Worm (Caenorhabditis elegans) whole organism, late embryonic: ENCODE measurements around the gene Y62H9A.15.

Source experiments
- Y22D7AL.16 ChIP-seq: sonication (generic microtip); optimal IDR thresholded peaks from 2 replicates; lab custom pipeline; 2016; ENCODE audit warnings: missing genetic modification characterization, missing compliant biosample characterization
- ceh-6 ChIP-seq: fragments of 200-800 bp; sonication (Bioruptor generic); optimal IDR thresholded peaks from 2 replicates; lab custom pipeline; 2018; ENCODE audit warnings: mild to moderate bottlenecking, missing genetic modification characterization, missing compliant biosample characterization
- ets-4 ChIP-seq: sonication (generic microtip); optimal IDR thresholded peaks from 2 replicates; lab custom pipeline; 2016; ENCODE audit warnings: missing genetic modification characterization, missing compliant biosample characterization
- pag-3 ChIP-seq: sonication (generic microtip); optimal IDR thresholded peaks from 2 replicates; lab custom pipeline; 2016; ENCODE audit warnings: missing compliant biosample characterization, missing genetic modification characterization, borderline replicate concordance
- unc-86 ChIP-seq: sonication (generic microtip); optimal IDR thresholded peaks from 2 replicates; lab custom pipeline; 2016; ENCODE audit warnings: missing genetic modification characterization, missing compliant biosample characterization

The Y62H9A.15 gene

ce11 chrX:11863307-11863706 lies 46.6 kb downstream of the Y62H9A.15 start, which contains the start of gene F54F7.10:
Gene F54F7.10 (plus strand): TSS chrX:11863607.
- no peak for TF ChIP-seq pag-3
- no peak for TF ChIP-seq ets-4 (tag; lab: Kevin White, UChicago)
- no peak for TF ChIP-seq ceh-6 (GFP tag; lab: Kevin White, UChicago)
- TF ChIP-seq Y22D7AL.16 (tag; lab: Kevin White, UChicago) = no peak
- no peak for TF ChIP-seq unc-86 (tag; lab: Kevin White, UChicago)
